Worm (Caenorhabditis elegans): ENCODE data around the gene F56H9.6.

- TF ChIP-seq nhr-237 (tag; optimal IDR thresholded peaks at IDR 0.05) (no peak), unc-62 (GFP tag; optimal IDR thresholded peaks at IDR 0.05) (no peak), nhr-28 (tag; optimal IDR thresholded peaks at IDR 0.05) (no peak), snpc-4 (tag; optimal IDR thresholded peaks at IDR 0.05) (no peak), ztf-11 (tag; optimal IDR thresholded peaks at IDR 0.05) (no peak), unc-39 (tag; optimal IDR thresholded peaks at IDR 0.05) (no peak), lin-32 (GFP tag; optimal IDR thresholded peaks at IDR 0.05) (no peak), nhr-12 (tag; optimal IDR thresholded peaks at IDR 0.05) (no peak), lsy-2 (tag; optimal IDR thresholded peaks at IDR 0.05) (no peak), drap-1 (GFP tag; optimal IDR thresholded peaks at IDR 0.05) (no peak), ceh-43 (GFP tag; optimal IDR thresholded peaks at IDR 0.05) (no peak), mep-1 (tag; optimal IDR thresholded peaks at IDR 0.05) (no peak), blmp-1 (tag; optimal IDR thresholded peaks at IDR 0.05) (no peak)
These were observed at the start of gene F56H9.6 for ce11 chrV:12629743-12630142.

All from whole organism, mixed stage, embryonic.